Fruit fly (Drosophila melanogaster): ENCODE results near the gene ush.

Gene ush

dm6 chr2L:439339-439738 is 36.7 kb upstream of the ush start:
- peak; percentile 68 for TF ChIP-seq CG8632 (GFP tag; optimal IDR thresholded peaks at IDR 0.05)
- peak; percentile 60 for TF ChIP-seq CG1621 (tag; optimal IDR thresholded peaks at IDR 0.05)
- TF ChIP-seq vri (GFP tag; optimal IDR thresholded peaks at IDR 0.05), result peak; percentile 91
- TF ChIP-seq eg (GFP tag; IDR thresholded peaks at IDR 0.05), result peak; percentile 73
- TF ChIP-seq CG15336 (GFP tag; IDR thresholded peaks at IDR 0.05), result peak; percentile 78
- TF ChIP-seq CG4318 (GFP tag; optimal IDR thresholded peaks at IDR 0.05), result peak; percentile 34
- peak; percentile 84 for TF ChIP-seq CG6792 (GFP tag; optimal IDR thresholded peaks at IDR 0.05)
- peak; percentile 84 for TF ChIP-seq spab (GFP tag; optimal IDR thresholded peaks at IDR 0.05)
- TF ChIP-seq Eip93F (GFP tag; optimal IDR thresholded peaks at IDR 0.05), result peak; percentile 88
- TF ChIP-seq lz (GFP tag; optimal IDR thresholded peaks at IDR 0.05), result peak; percentile 91
- TF ChIP-seq CG10631 (GFP tag; optimal IDR thresholded peaks at IDR 0.05), result peak; percentile 90
- peak; percentile 86 for TF ChIP-seq pdm3 (GFP tag; optimal IDR thresholded peaks at IDR 0.05)
- peak; percentile 80 for TF ChIP-seq Blimp-1 (GFP tag; optimal IDR thresholded peaks at IDR 0.05)
- TF ChIP-seq CG8119 (GFP tag; IDR thresholded peaks at IDR 0.05), result peak; percentile 66
- TF ChIP-seq Eip75B (GFP tag; optimal IDR thresholded peaks at IDR 0.05), result peak; percentile 87
- TF ChIP-seq CG11902 (GFP tag; optimal IDR thresholded peaks at IDR 0.05), result peak; percentile 66
- peak; percentile 92 for TF ChIP-seq cyc (GFP tag; optimal IDR thresholded peaks at IDR 0.05)
- peak; percentile 71 to 78 for TF ChIP-seq ss (GFP tag; optimal IDR thresholded peaks at IDR 0.05)
- peak; percentile 68 for TF ChIP-seq CG8319 (GFP tag; optimal IDR thresholded peaks at IDR 0.05)
- peak; percentile 57 for TF ChIP-seq CG6276 (GFP tag; optimal IDR thresholded peaks at IDR 0.05)
- peak; percentile 94 for TF ChIP-seq Hr39 (GFP tag; optimal IDR thresholded peaks at IDR 0.05)
- peak; percentile 90 for TF ChIP-seq Sox102F (GFP tag; optimal IDR thresholded peaks at IDR 0.05)
- peak; percentile 90 for TF ChIP-seq Sox14 (GFP tag; optimal IDR thresholded peaks at IDR 0.05)
- TF ChIP-seq CG10669 (GFP tag; optimal IDR thresholded peaks at IDR 0.05), result peak; percentile 84
- TF ChIP-seq CG3032 (tag; optimal IDR thresholded peaks at IDR 0.05), result peak; percentile 92
- peak; percentile 48 for TF ChIP-seq Lpt (GFP tag; optimal IDR thresholded peaks at IDR 0.05)
- peak; percentile 67 for TF ChIP-seq net (GFP tag; optimal IDR thresholded peaks at IDR 0.05)
- TF ChIP-seq dac (GFP tag; optimal IDR thresholded peaks at IDR 0.05), result peak; percentile 17
- TF ChIP-seq CG9139 (GFP tag; optimal IDR thresholded peaks at IDR 0.05), result peak; percentile 50
- peak; percentile 65 to 78 for TF ChIP-seq salr (GFP tag; optimal IDR thresholded peaks at IDR 0.05)
- peak; percentile 67 for TF ChIP-seq Sox15 (GFP tag; optimal IDR thresholded peaks at IDR 0.05)
- peak; percentile 95 for TF ChIP-seq Eip78C (GFP tag)
- peak; percentile 93 for TF ChIP-seq CG31627 (GFP tag; optimal IDR thresholded peaks at IDR 0.05)
- peak; percentile 92 for TF ChIP-seq Smox (GFP tag; optimal IDR thresholded peaks at IDR 0.05)
- TF ChIP-seq svp (GFP tag), result peak; percentile 96
- peak; percentile 79 for TF ChIP-seq OdsH (GFP tag; optimal IDR thresholded peaks at IDR 0.05)
- peak; percentile 36; the same call in 1 of the 2 replicates for TF ChIP-seq CG11294 (GFP tag; IDR thresholded peaks at IDR 0.05)
- peak; percentile 88 for TF ChIP-seq acj6 (GFP tag; optimal IDR thresholded peaks at IDR 0.05)
- TF ChIP-seq CG6854 (GFP tag; optimal IDR thresholded peaks at IDR 0.05), result peak; percentile 72
- peak; percentile 75 for TF ChIP-seq dsx (GFP tag; optimal IDR thresholded peaks at IDR 0.05; ENCODE audit: poor library complexity, severe bottlenecking)
- peak; percentile 89 for TF ChIP-seq Ets21C (GFP tag; optimal IDR thresholded peaks at IDR 0.05)
- TF ChIP-seq fd59A (GFP tag; optimal IDR thresholded peaks at IDR 0.05), result peak; percentile 80
- TF ChIP-seq CG16779 (tag; optimal IDR thresholded peaks at IDR 0.05), result peak; percentile 51
- TF ChIP-seq Ets96B (tag; optimal IDR thresholded peaks at IDR 0.05), result peak; percentile 86
- TF ChIP-seq esn (GFP tag; optimal IDR thresholded peaks at IDR 0.05), result peak; percentile 95
- TF ChIP-seq Hr38 (GFP tag; optimal IDR thresholded peaks at IDR 0.05), result no peak
- peak; percentile 93 for TF ChIP-seq topi (GFP tag; optimal IDR thresholded peaks at IDR 0.05)
- TF ChIP-seq CG7368 (GFP tag; optimal IDR thresholded peaks at IDR 0.05), result peak; percentile 72
- peak; percentile 62 for TF ChIP-seq Hr4 (GFP tag; optimal IDR thresholded peaks at IDR 0.05)
- peak; percentile 35 for TF ChIP-seq Gug (GFP tag; IDR thresholded peaks at IDR 0.05)
- peak; percentile 88 for TF ChIP-seq CG3919 (GFP tag; optimal IDR thresholded peaks at IDR 0.05)
- TF ChIP-seq CG32006 (GFP tag; optimal IDR thresholded peaks at IDR 0.05), result peak; percentile 79
